ENCODE assay signal across 5 fruit fly cellular contexts in the genomic region with DNA sequence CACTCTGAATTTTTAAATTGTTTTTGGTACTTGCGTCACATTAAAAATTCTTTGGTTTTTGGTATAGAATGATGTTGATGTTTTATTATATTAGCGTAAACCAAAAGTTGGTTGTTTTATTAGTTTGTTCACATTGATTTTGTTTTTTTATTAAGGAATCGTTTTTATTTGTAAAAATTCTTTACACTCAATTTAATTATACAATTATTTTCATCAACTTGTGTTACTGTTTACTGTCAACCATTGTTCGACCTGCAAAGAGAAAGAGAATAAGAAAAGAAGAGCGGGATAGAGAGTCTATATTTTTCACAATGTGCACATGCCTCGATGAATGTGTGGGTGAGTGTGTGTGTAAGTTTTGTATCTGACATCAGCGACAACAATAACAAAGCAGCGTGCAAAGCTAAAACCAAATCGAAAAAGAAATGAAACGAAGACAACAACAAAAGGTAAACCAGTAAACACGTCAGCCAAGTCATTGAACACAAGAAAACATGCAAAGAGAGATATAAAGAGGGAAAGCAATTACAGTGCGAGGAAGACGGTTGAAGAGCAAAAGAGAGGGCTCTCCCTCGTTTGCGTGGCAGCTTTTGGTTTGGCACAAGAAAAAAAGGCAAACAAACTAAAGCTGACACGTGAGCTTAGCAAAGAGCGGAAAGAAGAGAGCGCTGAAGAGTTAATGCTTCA.
TF ChIP-seq lines count a peak whose summit lies in the region.

No protein-coding gene starts in this region.

- no peak for TF ChIP-seq CTCF in whole organism, embryonic (GFP tag; optimal IDR thresholded peaks at IDR 0.05; lab: Kevin White, UChicago)

TF ChIP-seq in whole organism, adult, 20 proteins besides CTCF, POLR2A, EP300 and RAD21:
- TF ChIP-seq kay (GFP tag; lab: Kevin White, UChicago; ENCODE audit: borderline replicate concordance), result peak; percentile 84
- TF ChIP-seq CG7101 (tag; optimal IDR thresholded peaks at IDR 0.05; lab: Kevin White, UChicago), result peak; percentile 3
- peak; percentile 94 for TF ChIP-seq Mnt (GFP tag; optimal IDR thresholded peaks at IDR 0.05; lab: Kevin White, UChicago)
- TF ChIP-seq cnc (optimal IDR thresholded peaks at IDR 0.05; lab: Kevin White, UChicago), result no peak
- TF ChIP-seq Crg-1 (GFP tag; optimal IDR thresholded peaks at IDR 0.05; lab: Kevin White, UChicago), result no peak
- TF ChIP-seq Clk (GFP tag; optimal IDR thresholded peaks at IDR 0.05; lab: Kevin White, UChicago), result no peak
- TF ChIP-seq tj (GFP tag; optimal IDR thresholded peaks at IDR 0.05; lab: Kevin White, UChicago), result peak; percentile 57
- TF ChIP-seq ovo (GFP tag; optimal IDR thresholded peaks at IDR 0.05; lab: Kevin White, UChicago), result no peak
- TF ChIP-seq bab1 (GFP tag; optimal IDR thresholded peaks at IDR 0.05; lab: Kevin White, UChicago), result peak; percentile 58
- no peak for TF ChIP-seq CG33017 (tag; optimal IDR thresholded peaks at IDR 0.05; lab: Kevin White, UChicago)
- peak; percentile 69 for TF ChIP-seq cic (GFP tag; optimal IDR thresholded peaks at IDR 0.05; lab: Kevin White, UChicago)
- TF ChIP-seq CG11617 (GFP tag; optimal IDR thresholded peaks at IDR 0.05; lab: Kevin White, UChicago), result no peak

TF ChIP-seq in whole organism, embryonic, 481 proteins besides CTCF, POLR2A, EP300 and RAD21 (continues in another document):
- TF ChIP-seq Trl (optimal IDR thresholded peaks at IDR 0.05; lab: Kevin White, UChicago) (peak; percentile 85 to 98), Trl (GFP tag; optimal IDR thresholded peaks at IDR 0.05; lab: Kevin White, UChicago) (no peak), nom (GFP tag; optimal IDR thresholded peaks at IDR 0.05; lab: Kevin White, UChicago) (peak; percentile 73), pb (GFP tag; optimal IDR thresholded peaks at IDR 0.05; lab: Kevin White, UChicago) (no peak), CG10366 (GFP tag; IDR thresholded peaks at IDR 0.05; lab: Robert Waterston, UW) (no peak), CG11696 (GFP tag; IDR thresholded peaks at IDR 0.05; lab: Robert Waterston, UW) (0 out of 2 replicates have a peak, but pooled peaks have one; percentile 19), gce (GFP tag; IDR thresholded peaks at IDR 0.05; lab: Robert Waterston, UW) (no peak), al (GFP tag; IDR thresholded peaks at IDR 0.05; lab: Robert Waterston, UW) (no peak), sd (tag; optimal IDR thresholded peaks at IDR 0.05; lab: Kevin White, UChicago) (peak; percentile 14), CG13287 (GFP tag; IDR thresholded peaks at IDR 0.05; lab: Robert Waterston, UW; ENCODE audit: partially characterized antibody) (peak; percentile 37), vvl (GFP tag; IDR thresholded peaks at IDR 0.05; lab: Robert Waterston, UW) (peak; percentile 12; the same call in 1 of the 2 replicates), Pdp1 (GFP tag; optimal IDR thresholded peaks at IDR 0.05; lab: Kevin White, UChicago) (peak in 1 of 2 experiments; percentile 56), Hr78 (GFP tag; optimal IDR thresholded peaks at IDR 0.05; lab: Kevin White, UChicago) (peak in 1 of 2 experiments; percentile 56), CG3995 (GFP tag; optimal IDR thresholded peaks at IDR 0.05; lab: Kevin White, UChicago) (no peak), CG3163 (GFP tag; optimal IDR thresholded peaks at IDR 0.05; lab: Kevin White, UChicago) (peak; percentile 99), bsh (GFP tag; optimal IDR thresholded peaks at IDR 0.05; lab: Kevin White, UChicago) (peak in 1 of 2 experiments; percentile 57), CG17385 (GFP tag; optimal IDR thresholded peaks at IDR 0.05; lab: Kevin White, UChicago) (peak; percentile 0)

TF ChIP-seq in whole organism, prepupa, 60 proteins besides CTCF, POLR2A, EP300 and RAD21 (continues in another document):
- TF ChIP-seq CG11902 (GFP tag; optimal IDR thresholded peaks at IDR 0.05; lab: Kevin White, UChicago), result no peak
- peak; percentile 3 for TF ChIP-seq fkh (GFP tag; optimal IDR thresholded peaks at IDR 0.05; lab: Kevin White, UChicago)
- TF ChIP-seq pdm3 (GFP tag; optimal IDR thresholded peaks at IDR 0.05; lab: Kevin White, UChicago), result no peak
- TF ChIP-seq topi (GFP tag; optimal IDR thresholded peaks at IDR 0.05; lab: Kevin White, UChicago), result no peak
- TF ChIP-seq lz (GFP tag; optimal IDR thresholded peaks at IDR 0.05; lab: Kevin White, UChicago), result no peak
- TF ChIP-seq CG15336 (GFP tag; IDR thresholded peaks at IDR 0.05; lab: Robert Waterston, UW), result peak; percentile 62
- no peak for TF ChIP-seq CG4318 (GFP tag; optimal IDR thresholded peaks at IDR 0.05; lab: Kevin White, UChicago)
- TF ChIP-seq CG6792 (GFP tag; optimal IDR thresholded peaks at IDR 0.05; lab: Kevin White, UChicago), result peak; percentile 9
- peak; percentile 17 for TF ChIP-seq CG3032 (tag; optimal IDR thresholded peaks at IDR 0.05; lab: Kevin White, UChicago)
- TF ChIP-seq CG11762 (GFP tag; optimal IDR thresholded peaks at IDR 0.05; lab: Kevin White, UChicago; ENCODE audit: insufficient read depth), result no peak
- peak; percentile 27 for TF ChIP-seq CG6854 (GFP tag; optimal IDR thresholded peaks at IDR 0.05; lab: Kevin White, UChicago)
- TF ChIP-seq CG32006 (GFP tag; optimal IDR thresholded peaks at IDR 0.05; lab: Kevin White, UChicago), result no peak
- TF ChIP-seq fd59A (GFP tag; optimal IDR thresholded peaks at IDR 0.05; lab: Kevin White, UChicago), result no peak
- no peak for TF ChIP-seq Sox14 (GFP tag; optimal IDR thresholded peaks at IDR 0.05; lab: Kevin White, UChicago)
- TF ChIP-seq Hr39 (GFP tag; optimal IDR thresholded peaks at IDR 0.05; lab: Kevin White, UChicago), result no peak
- TF ChIP-seq Hr38 (GFP tag; optimal IDR thresholded peaks at IDR 0.05; lab: Kevin White, UChicago), result no peak
- TF ChIP-seq CG31627 (GFP tag; optimal IDR thresholded peaks at IDR 0.05; lab: Kevin White, UChicago), result no peak
- TF ChIP-seq CG10669 (GFP tag; optimal IDR thresholded peaks at IDR 0.05; lab: Kevin White, UChicago), result peak; percentile 34
- peak; percentile 74 for TF ChIP-seq Eip78C (GFP tag; lab: Kevin White, UChicago)

TF ChIP-seq in whole organism, pupa, 21 proteins besides CTCF, POLR2A, EP300 and RAD21 (continues in another document):
- TF ChIP-seq D1 (tag; optimal IDR thresholded peaks at IDR 0.05; lab: Kevin White, UChicago), result no peak
- TF ChIP-seq fd96Ca (GFP tag; IDR thresholded peaks at IDR 0.05; lab: Robert Waterston, UW), result 0 out of 3 replicates have a peak, but pooled peaks have one; percentile 25
- no peak for TF ChIP-seq CG10348 (GFP tag; IDR thresholded peaks at IDR 0.05; lab: Robert Waterston, UW)
- peak; percentile 60 for TF ChIP-seq CG12605 (GFP tag; IDR thresholded peaks at IDR 0.05; lab: Robert Waterston, UW)
- peak; percentile 78 for TF ChIP-seq gl (tag; optimal IDR thresholded peaks at IDR 0.05; lab: Kevin White, UChicago)
- peak; percentile 49 for TF ChIP-seq CG15710 (tag; optimal IDR thresholded peaks at IDR 0.05; lab: Kevin White, UChicago)
- TF ChIP-seq CG9948 (tag; optimal IDR thresholded peaks at IDR 0.05; lab: Kevin White, UChicago), result no peak
- TF ChIP-seq rn (GFP tag; IDR thresholded peaks at IDR 0.05; lab: Robert Waterston, UW), result no peak
- TF ChIP-seq Pif1B (GFP tag; optimal IDR thresholded peaks at IDR 0.05; lab: Kevin White, UChicago), result peak; percentile 61
- no peak for TF ChIP-seq Snoo (tag; optimal IDR thresholded peaks at IDR 0.05; lab: Kevin White, UChicago)
- peak; percentile 94 for TF ChIP-seq EcR (GFP tag; optimal IDR thresholded peaks at IDR 0.05; lab: Kevin White, UChicago)
- TF ChIP-seq Pif1A (GFP tag; optimal IDR thresholded peaks at IDR 0.05; lab: Kevin White, UChicago), result peak; percentile 26
- TF ChIP-seq CG8301 (tag; optimal IDR thresholded peaks at IDR 0.05; lab: Kevin White, UChicago), result peak; percentile 23
- peak; percentile 46; the same call in 1 of the 2 replicates for TF ChIP-seq Ets98B (GFP tag; IDR thresholded peaks at IDR 0.05; lab: Robert Waterston, UW)
- TF ChIP-seq CG14655 (GFP tag; optimal IDR thresholded peaks at IDR 0.05; lab: Kevin White, UChicago), result peak; percentile 31
- peak; percentile 71; the same call in 2 of the 3 replicates for TF ChIP-seq CG4496 (GFP tag; IDR thresholded peaks at IDR 0.05; lab: Robert Waterston, UW)
- TF ChIP-seq CG13204 (GFP tag; optimal IDR thresholded peaks at IDR 0.05; lab: Kevin White, UChicago), result peak; percentile 3
- peak; percentile 7 for TF ChIP-seq CG17806 (tag; optimal IDR thresholded peaks at IDR 0.05; lab: Kevin White, UChicago)
- TF ChIP-seq CG32121 (GFP tag; IDR thresholded peaks at IDR 0.05; lab: Robert Waterston, UW), result peak; percentile 43; the same call in 1 of the 2 replicates

TF ChIP-seq in whole organism, wandering third instar larva, 38 proteins besides CTCF, POLR2A, EP300 and RAD21 (continues in another document):
- TF ChIP-seq Myc (optimal IDR thresholded peaks at IDR 0.05; lab: Kevin White, UChicago) (no peak), dsf (GFP tag; optimal IDR thresholded peaks at IDR 0.05; lab: Kevin White, UChicago; ENCODE audit: borderline replicate concordance) (no peak), br (GFP tag; optimal IDR thresholded peaks at IDR 0.05; lab: Kevin White, UChicago) (no peak), sage (GFP tag; optimal IDR thresholded peaks at IDR 0.05; lab: Kevin White, UChicago) (peak; percentile 34), sv (GFP tag; optimal IDR thresholded peaks at IDR 0.05; lab: Kevin White, UChicago) (no peak), psq (GFP tag; optimal IDR thresholded peaks at IDR 0.05; lab: Kevin White, UChicago) (peak; percentile 89), lola (GFP tag; optimal IDR thresholded peaks at IDR 0.05; lab: Kevin White, UChicago) (no peak), dl (GFP tag; optimal IDR thresholded peaks at IDR 0.05; lab: Kevin White, UChicago; ENCODE audit: insufficient read depth in 1 of 2, partially characterized antibody in 2 of 2) (peak in 1 of 2 experiments; percentile 81), CrebA (GFP tag; optimal IDR thresholded peaks at IDR 0.05; lab: Kevin White, UChicago; ENCODE audit: borderline replicate concordance) (peak; percentile 86), CG32264 (GFP tag; optimal IDR thresholded peaks at IDR 0.05; lab: Kevin White, UChicago) (no peak), ey (GFP tag; optimal IDR thresholded peaks at IDR 0.05; lab: Kevin White, UChicago) (no peak), foxo (GFP tag; optimal IDR thresholded peaks at IDR 0.05; lab: Kevin White, UChicago) (no peak), pan (optimal IDR thresholded peaks at IDR 0.05; lab: Kevin White, UChicago) (no peak), Vsx2 (GFP tag; optimal IDR thresholded peaks at IDR 0.05; lab: Kevin White, UChicago; ENCODE audit: partially characterized antibody) (peak; percentile 26), Rel (GFP tag; optimal IDR thresholded peaks at IDR 0.05; lab: Kevin White, UChicago) (no peak), Rel (tag; optimal IDR thresholded peaks at IDR 0.05; lab: Kevin White, UChicago) (peak; percentile 14), Abd-B (GFP tag; optimal IDR thresholded peaks at IDR 0.05; lab: Kevin White, UChicago) (no peak), N (GFP tag; optimal IDR thresholded peaks at IDR 0.05; lab: Kevin White, UChicago) (no peak), Sp1 (GFP tag; optimal IDR thresholded peaks at IDR 0.05; lab: Kevin White, UChicago) (peak; percentile 25), rgr (GFP tag; optimal IDR thresholded peaks at IDR 0.05; lab: Kevin White, UChicago) (no peak), Dfd (GFP tag; optimal IDR thresholded peaks at IDR 0.05; lab: Kevin White, UChicago) (no peak), tai (GFP tag; optimal IDR thresholded peaks at IDR 0.05; lab: Kevin White, UChicago) (no peak)
